Fruit fly (Drosophila melanogaster): Measurements from ENCODE around the gene Polr2C.

Polr2C gene

dm6 chr2L:13837579-13837978 lies 4.4 kb downstream of the Polr2C start (continued):
- TF ChIP-seq bab2 (GFP tag; optimal IDR thresholded peaks at IDR 0.05) (no peak), CG13123 (GFP tag; optimal IDR thresholded peaks at IDR 0.05) (no peak), crc (GFP tag; optimal IDR thresholded peaks at IDR 0.05) (no peak), CG2678 (tag; optimal IDR thresholded peaks at IDR 0.05) (no peak), onecut (GFP tag; IDR thresholded peaks at IDR 0.05) (no peak), Max (GFP tag; optimal IDR thresholded peaks at IDR 0.05) (no peak), CG6854 (GFP tag; optimal IDR thresholded peaks at IDR 0.05) (no peak), CG6272 (GFP tag; IDR thresholded peaks at IDR 0.05) (no peak), Aef1 (GFP tag; IDR thresholded peaks at IDR 0.05) (no peak), Awh (GFP tag; IDR thresholded peaks at IDR 0.05) (no peak), gro (GFP tag; optimal IDR thresholded peaks at IDR 0.05) (no peak), pfk (GFP tag; optimal IDR thresholded peaks at IDR 0.05) (no peak), C15 (GFP tag; IDR thresholded peaks at IDR 0.05) (no peak), Xrp1 (GFP tag; IDR thresholded peaks at IDR 0.05) (no peak), BEAF-32 (GFP tag; optimal IDR thresholded peaks at IDR 0.05) (no peak), ewg (GFP tag; optimal IDR thresholded peaks at IDR 0.05) (no peak), CG3163 (GFP tag; optimal IDR thresholded peaks at IDR 0.05) (no peak), Elba2 (GFP tag; optimal IDR thresholded peaks at IDR 0.05) (peak; percentile 41), CG3281 (GFP tag; optimal IDR thresholded peaks at IDR 0.05) (no peak), Dref (GFP tag; IDR thresholded peaks at IDR 0.05) (no peak), Hmr (GFP tag; optimal IDR thresholded peaks at IDR 0.05) (no peak), Deaf1 (tag; optimal IDR thresholded peaks at IDR 0.05) (peak; percentile 56), dysf (GFP tag; IDR thresholded peaks at IDR 0.05) (no peak), Ets97D (GFP tag; optimal IDR thresholded peaks at IDR 0.05) (no peak), CG11247 (GFP tag; IDR thresholded peaks at IDR 0.05) (no peak), CG9932 (GFP tag; IDR thresholded peaks at IDR 0.05) (no peak), run (tag; optimal IDR thresholded peaks at IDR 0.05) (no peak), Hsf (GFP tag; optimal IDR thresholded peaks at IDR 0.05) (no peak), Optix (GFP tag; IDR thresholded peaks at IDR 0.05) (no peak), Sin3A (optimal IDR thresholded peaks at IDR 0.05) (no peak), sima (GFP tag; optimal IDR thresholded peaks at IDR 0.05) (no peak), ato (GFP tag; IDR thresholded peaks at IDR 0.05; ENCODE audit: partially characterized antibody) (no peak), Opbp (GFP tag; IDR thresholded peaks at IDR 0.05; ENCODE audit: partially characterized antibody) (no peak), vvl (GFP tag; IDR thresholded peaks at IDR 0.05) (0 out of 2 replicates have a peak, but pooled peaks have one; percentile 52), pb (GFP tag; optimal IDR thresholded peaks at IDR 0.05) (no peak), Neu2 (GFP tag; optimal IDR thresholded peaks at IDR 0.05; ENCODE audit: borderline replicate concordance) (no peak), repo (GFP tag; optimal IDR thresholded peaks at IDR 0.05) (no peak), lov (optimal IDR thresholded peaks at IDR 0.05) (no peak), lov (GFP tag; IDR thresholded peaks at IDR 0.05) (no peak), btn (GFP tag; optimal IDR thresholded peaks at IDR 0.05) (no peak), CG17328 (GFP tag; IDR thresholded peaks at IDR 0.05) (no peak), luna (GFP tag; optimal IDR thresholded peaks at IDR 0.05) (no peak), ro (GFP tag; IDR thresholded peaks at IDR 0.05) (no peak), sd (tag; optimal IDR thresholded peaks at IDR 0.05) (peak; percentile 72), CG4424 (GFP tag; optimal IDR thresholded peaks at IDR 0.05) (no peak), insv (GFP tag; optimal IDR thresholded peaks at IDR 0.05) (peak in 1 of 2 experiments; percentile 89), p53 (GFP tag; optimal IDR thresholded peaks at IDR 0.05) (no peak), CG3065 (GFP tag; optimal IDR thresholded peaks at IDR 0.05) (no peak), oc (tag; optimal IDR thresholded peaks at IDR 0.05) (no peak), ap (GFP tag; IDR thresholded peaks at IDR 0.05) (no peak), D (optimal IDR thresholded peaks at IDR 0.05) (no peak), D (GFP tag; optimal IDR thresholded peaks at IDR 0.05) (no peak), CG4360 (GFP tag; IDR thresholded peaks at IDR 0.05) (0 out of 2 replicates have a peak, but pooled peaks have one; percentile 18), toy (GFP tag; IDR thresholded peaks at IDR 0.05) (no peak)

All from whole organism, embryonic.